Fruit fly (Drosophila melanogaster) whole organism, embryonic: ENCODE results near the gene Pnn.
A peak's percentile ranks its signal among the peaks of the same experiment; 100 is the strongest.

Experiments used
- Bdp1 ChIP-seq: fragments of 200-800 bp; sonication (Bioruptor generic); optimal IDR thresholded peaks from 3 replicates; lab custom pipeline; 2016; ENCODE audit warnings: missing biosample characterization, missing genetic modification characterization
- CG10147 ChIP-seq: fragments of 200-800 bp; sonication (Bioruptor generic); optimal IDR thresholded peaks from 2 replicates; lab custom pipeline; 2019; ENCODE audit warnings: missing biosample characterization, mild to moderate bottlenecking, missing genetic modification characterization, moderate library complexity
- CG10431 ChIP-seq: fragments of 200-800 bp; sonication (Bioruptor generic); optimal IDR thresholded peaks from 3 replicates; lab custom pipeline; 2018; ENCODE audit warnings: missing biosample characterization, mild to moderate bottlenecking, missing genetic modification characterization
- CG11093 ChIP-seq: fragments of 200-800 bp; sonication (Bioruptor generic); IDR thresholded peaks from 3 replicates; pipeline ENCODE4 v1.3.6; 2022; ENCODE audit warnings: missing biosample characterization, missing genetic modification characterization
- CG11398 ChIP-seq: fragments of 200-800 bp; sonication (Bioruptor generic); optimal IDR thresholded peaks from 2 replicates; lab custom pipeline; 2016; ENCODE audit warnings: missing biosample characterization, missing genetic modification characterization
- CG11695 ChIP-seq: fragments of 200-800 bp; sonication (Bioruptor generic); IDR thresholded peaks from 3 replicates; pipeline ENCODE4 v1.3.6; 2022; ENCODE audit warnings: missing biosample characterization, missing genetic modification characterization
- CG12299 ChIP-seq: fragments of 200-800 bp; sonication (Bioruptor generic); optimal IDR thresholded peaks from 2 replicates; lab custom pipeline; 2018; ENCODE audit warnings: missing biosample characterization, mild to moderate bottlenecking, missing genetic modification characterization
- CG12769 ChIP-seq: fragments of 200-800 bp; sonication (Bioruptor generic); optimal IDR thresholded peaks from 2 replicates; lab custom pipeline; 2019; ENCODE audit warnings: missing biosample characterization, mild to moderate bottlenecking, missing genetic modification characterization, moderate library complexity
- CG13123 ChIP-seq: fragments of 200-800 bp; sonication (Bioruptor generic); optimal IDR thresholded peaks from 2 replicates; lab custom pipeline; 2016; ENCODE audit warnings: missing biosample characterization, missing genetic modification characterization
- CG14667 ChIP-seq: fragments of 200-800 bp; sonication (Bioruptor generic); IDR thresholded peaks from 2 replicates; pipeline ENCODE4 v1.3.6; 2022; ENCODE audit warnings: missing biosample characterization, missing genetic modification characterization
- CG16813 ChIP-seq: fragments of 200-800 bp; sonication (Bioruptor generic); IDR thresholded peaks from 3 replicates; pipeline ENCODE4 v1.3.6; 2022; ENCODE audit warnings: missing biosample characterization, missing genetic modification characterization; ENCODE audit not compliant: partially characterized antibody
- CG16863 ChIP-seq: fragments of 200-800 bp; sonication (Bioruptor generic); optimal IDR thresholded peaks from 3 replicates; lab custom pipeline; 2016; ENCODE audit warnings: missing biosample characterization, missing genetic modification characterization
- CG17612 ChIP-seq: fragments of 200-800 bp; sonication (Bioruptor generic); IDR thresholded peaks from 2 replicates; pipeline ENCODE4 v1.3.6; 2022; ENCODE audit warnings: missing biosample characterization, missing genetic modification characterization
- CG1792 ChIP-seq: fragments of 200-800 bp; sonication (Bioruptor generic); optimal IDR thresholded peaks from 2 replicates; lab custom pipeline; 2016; ENCODE audit warnings: missing biosample characterization, missing genetic modification characterization
- CG3163 ChIP-seq: fragments of 200-800 bp; sonication (Bioruptor generic); optimal IDR thresholded peaks from 3 replicates; lab custom pipeline; 2016; ENCODE audit warnings: missing biosample characterization, missing genetic modification characterization
- CG33213 ChIP-seq: fragments of 200-800 bp; sonication (Bioruptor generic); optimal IDR thresholded peaks from 3 replicates; lab custom pipeline; 2016; ENCODE audit warnings: missing biosample characterization, missing genetic modification characterization
- CG34224 ChIP-seq: fragments of 200-800 bp; sonication (Bioruptor generic); IDR thresholded peaks from 3 replicates; pipeline ENCODE4 v1.3.6; 2022; ENCODE audit warnings: missing biosample characterization, missing genetic modification characterization; ENCODE audit not compliant: partially characterized antibody
- CG3726 ChIP-seq: fragments of 200-800 bp; sonication (Bioruptor generic); IDR thresholded peaks from 3 replicates; pipeline ENCODE4, ENCODE4 v1.3.6; 2022; ENCODE audit warnings: missing biosample characterization, missing genetic modification characterization
- CG4617 ChIP-seq: fragments of 200-800 bp; sonication (Bioruptor generic); optimal IDR thresholded peaks from 3 replicates; lab custom pipeline; 2016; ENCODE audit warnings: missing biosample characterization, missing genetic modification characterization, borderline replicate concordance
- CG6175 ChIP-seq: fragments of 200-800 bp; sonication (Bioruptor generic); IDR thresholded peaks from 3 replicates; pipeline ENCODE4 v1.3.6; 2022; ENCODE audit warnings: missing biosample characterization, missing genetic modification characterization
- CG7963 ChIP-seq: fragments of 200-800 bp; sonication (Bioruptor generic); IDR thresholded peaks from 3 replicates; pipeline ENCODE4 v1.3.6; 2022; ENCODE audit warnings: missing biosample characterization, missing genetic modification characterization; ENCODE audit not compliant: partially characterized antibody
- CG8281 ChIP-seq: fragments of 200-800 bp; sonication (Bioruptor generic); optimal IDR thresholded peaks from 2 replicates; lab custom pipeline; 2018; ENCODE audit warnings: missing biosample characterization, mild to moderate bottlenecking, missing genetic modification characterization, moderate library complexity
- CG8359 ChIP-seq: fragments of 200-800 bp; sonication (Bioruptor generic); optimal IDR thresholded peaks from 2 replicates; lab custom pipeline; 2017; ENCODE audit warnings: missing biosample characterization, mild to moderate bottlenecking, missing genetic modification characterization, borderline replicate concordance
- CG8765 ChIP-seq: fragments of 200-800 bp; sonication (Bioruptor generic); IDR thresholded peaks from 2 replicates; pipeline ENCODE4 v1.3.6; 2022; ENCODE audit warnings: missing biosample characterization, missing genetic modification characterization
- CG9817 ChIP-seq: fragments of 200-800 bp; sonication (Bioruptor generic); optimal IDR thresholded peaks from 2 replicates; lab custom pipeline; 2018; ENCODE audit warnings: missing biosample characterization, mild to moderate bottlenecking, missing genetic modification characterization, moderate library complexity
- D ChIP-seq, 2 experiments: fragments of 200-800 bp in 1 of 2; fragments of >200 bp in 1 of 2; sonication (Bioruptor generic) in 1 of 2; optimal IDR thresholded peaks; 2 replicates in 1 of 2; 3 replicates in 1 of 2; lab custom pipeline; 2017; ENCODE audit warnings: mild to moderate bottlenecking in 1 of 2, missing biosample characterization in 1 of 2, missing genetic modification characterization in 1 of 2, missing genetic modification reagents in 1 of 2
- D19A ChIP-seq: fragments of 200-800 bp; optimal IDR thresholded peaks from 3 replicates; lab custom pipeline; 2019; ENCODE audit warnings: missing biosample characterization, mild to moderate bottlenecking, missing genetic modification characterization, moderate library complexity
- E2f1 ChIP-seq: fragments of 200-800 bp; sonication (Bioruptor generic); IDR thresholded peaks from 2 replicates; pipeline ENCODE4 v1.3.6; 2022; ENCODE audit warnings: missing biosample characterization, missing genetic modification characterization
- Fer2 ChIP-seq: fragments of 200-800 bp; sonication (Bioruptor generic); optimal IDR thresholded peaks from 2 replicates; lab custom pipeline; 2018; ENCODE audit warnings: missing biosample characterization, mild to moderate bottlenecking, missing genetic modification characterization, moderate library complexity
- Gug ChIP-seq: fragments of 200-800 bp; sonication (Bioruptor generic); IDR thresholded peaks from 4 replicates; pipeline ENCODE4 v1.3.6; 2022; ENCODE audit warnings: missing biosample characterization, missing genetic modification characterization
- Hand ChIP-seq: fragments of 200-800 bp; sonication (Bioruptor generic); optimal IDR thresholded peaks from 2 replicates; lab custom pipeline; 2017; ENCODE audit warnings: mild to moderate bottlenecking, missing biosample characterization, missing genetic modification reagents, missing genetic modification characterization
- Lpt ChIP-seq: fragments of >200 bp; optimal IDR thresholded peaks from 2 replicates; lab custom pipeline; 2018; ENCODE audit warnings: missing biosample characterization, missing genetic modification characterization
- Meics ChIP-seq: fragments of 200-800 bp; sonication (Bioruptor generic); optimal IDR thresholded peaks from 2 replicates; lab custom pipeline; 2017; ENCODE audit warnings: missing biosample characterization, mild to moderate bottlenecking, missing genetic modification characterization
- Neu2 ChIP-seq: fragments of 200-800 bp; sonication (Bioruptor generic); optimal IDR thresholded peaks from 3 replicates; lab custom pipeline; 2016; ENCODE audit warnings: missing biosample characterization, missing genetic modification characterization, borderline replicate concordance
- Opbp ChIP-seq: fragments of 200-800 bp; sonication (Bioruptor generic); IDR thresholded peaks from 3 replicates; pipeline ENCODE4 v1.3.6; 2022; ENCODE audit warnings: missing biosample characterization, missing genetic modification characterization; ENCODE audit not compliant: partially characterized antibody
- Scr ChIP-seq: fragments of 200-800 bp; sonication (Bioruptor generic); IDR thresholded peaks from 2 replicates; pipeline ENCODE4 v1.3.6; 2022; ENCODE audit warnings: missing biosample characterization, missing genetic modification characterization; ENCODE audit not compliant: partially characterized antibody
- bigmax ChIP-seq: fragments of 200-800 bp; sonication (Bioruptor generic); optimal IDR thresholded peaks from 2 replicates; lab custom pipeline; 2018; ENCODE audit warnings: missing biosample characterization, mild to moderate bottlenecking, missing genetic modification characterization
- br ChIP-seq: fragments of >200 bp; optimal IDR thresholded peaks from 2 replicates; lab custom pipeline; 2017
- chinmo ChIP-seq: fragments of 200-800 bp; sonication (Bioruptor generic); IDR thresholded peaks from 4 replicates; pipeline ENCODE4 v1.3.6; 2022; ENCODE audit warnings: missing biosample characterization, missing genetic modification characterization; ENCODE audit not compliant: partially characterized antibody
- disco-r ChIP-seq: fragments of 200-800 bp; sonication (Bioruptor generic); optimal IDR thresholded peaks from 2 replicates; lab custom pipeline; 2016; ENCODE audit warnings: missing biosample characterization, missing genetic modification characterization
- dmrt11E ChIP-seq: fragments of 200-800 bp; sonication (Bioruptor generic); optimal IDR thresholded peaks from 3 replicates; lab custom pipeline; 2018; ENCODE audit warnings: missing biosample characterization, mild to moderate bottlenecking, missing genetic modification characterization, moderate library complexity
- fd96Cb ChIP-seq: fragments of 200-800 bp; sonication (Bioruptor generic); optimal IDR thresholded peaks from 2 replicates; lab custom pipeline; 2018; ENCODE audit warnings: missing biosample characterization, mild to moderate bottlenecking, missing genetic modification characterization, moderate library complexity
- grau ChIP-seq: fragments of 200-800 bp; optimal IDR thresholded peaks from 3 replicates; lab custom pipeline; 2019; ENCODE audit warnings: missing biosample characterization, mild to moderate bottlenecking, missing genetic modification characterization, moderate library complexity
- ranshi ChIP-seq: fragments of 200-800 bp; sonication (Bioruptor generic); IDR thresholded peaks from 2 replicates; pipeline ENCODE4 v1.3.6; 2022; ENCODE audit warnings: missing biosample characterization, missing genetic modification characterization
- ttk ChIP-seq: fragments of 200-800 bp; sonication (Bioruptor generic); IDR thresholded peaks from 2 replicates; pipeline ENCODE4 v2.1.2; 2022; ENCODE audit warnings: missing biosample characterization, missing genetic modification characterization
- tup ChIP-seq: fragments of 200-800 bp; sonication (Bioruptor generic); optimal IDR thresholded peaks from 2 replicates; lab custom pipeline; 2016; ENCODE audit warnings: missing biosample characterization, mild to moderate bottlenecking, missing genetic modification characterization, moderate library complexity
- usp ChIP-seq: fragments of >200 bp; optimal IDR thresholded peaks from 2 replicates; lab custom pipeline; 2017; ENCODE audit warnings: missing biosample characterization, missing genetic modification characterization
- vnd ChIP-seq: fragments of 200-800 bp; sonication (Bioruptor generic); IDR thresholded peaks from 3 replicates; pipeline ENCODE4 v1.3.6; 2022; ENCODE audit warnings: missing biosample characterization, missing genetic modification characterization; ENCODE audit not compliant: partially characterized antibody
- wdn ChIP-seq: fragments of 200-800 bp; sonication (Bioruptor generic); IDR thresholded peaks from 2 replicates; pipeline ENCODE4 v1.3.6; 2022; ENCODE audit warnings: missing biosample characterization, missing genetic modification characterization
- zen2 ChIP-seq: fragments of 200-800 bp; sonication (Bioruptor generic); IDR thresholded peaks from 3 replicates; pipeline ENCODE4 v1.3.6; 2022; ENCODE audit warnings: missing biosample characterization, missing genetic modification characterization; ENCODE audit not compliant: partially characterized antibody

Pnn gene

DNA sequence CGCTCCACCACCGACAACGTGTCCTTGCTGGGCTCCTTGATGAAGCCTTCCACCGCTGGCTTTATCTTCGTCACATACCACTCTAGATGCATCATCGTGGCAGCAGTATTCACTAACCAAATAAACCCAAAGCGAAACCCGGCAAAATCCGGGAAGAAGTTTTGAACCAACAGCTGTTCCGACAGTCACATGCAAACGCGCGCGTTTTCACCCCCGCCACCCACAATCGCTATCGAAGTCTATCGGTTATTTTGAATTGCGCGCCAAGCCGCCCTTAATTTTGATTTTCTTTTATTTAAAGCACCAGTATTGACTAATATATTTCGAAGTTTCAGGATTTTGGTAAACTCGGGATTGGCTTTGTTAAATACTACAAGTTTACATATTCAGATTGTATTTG is 13.8 kb downstream of the Pnn start, which contains the start of gene Tti1 (continued):
- no peak for TF ChIP-seq usp (GFP tag; lab: Kevin White, UChicago)
- TF ChIP-seq Fer2 (tag; lab: Kevin White, UChicago): no peak
- no peak for TF ChIP-seq Gug
- TF ChIP-seq grau (tag; lab: Kevin White, UChicago): no peak
- no peak for TF ChIP-seq Lpt (GFP tag; lab: Kevin White, UChicago)
- TF ChIP-seq CG34224 (GFP tag; lab: Robert Waterston, UW): peak; percentile 56; the same call in 2 of the 3 replicates
- 0 out of 3 replicates have a peak, but pooled peaks have one; percentile 48 for TF ChIP-seq CG7963
- peak; percentile 42; the same call in 1 of the 2 replicates for TF ChIP-seq Scr (GFP tag; lab: Robert Waterston, UW)
- no peak for TF ChIP-seq wdn (GFP tag; lab: Robert Waterston, UW)
- TF ChIP-seq Bdp1 (GFP tag; lab: Kevin White, UChicago): no peak
- no peak for TF ChIP-seq CG9817 (tag; lab: Kevin White, UChicago)
- no peak for TF ChIP-seq E2f1
- peak; percentile 52; the same call in 1 of the 3 replicates for TF ChIP-seq Opbp
- TF ChIP-seq CG6175 (GFP tag; lab: Robert Waterston, UW): no peak
- no peak for TF ChIP-seq CG13123 (GFP tag; lab: Kevin White, UChicago)
- TF ChIP-seq CG16863 (GFP tag; lab: Kevin White, UChicago): no peak
- no peak for TF ChIP-seq CG10431
- TF ChIP-seq CG11398 (GFP tag; lab: Kevin White, UChicago): no peak
- no peak for TF ChIP-seq CG3726 (GFP tag; lab: Robert Waterston, UW)
- TF ChIP-seq Meics (GFP tag; lab: Kevin White, UChicago): no peak
- no peak for TF ChIP-seq D (optimal IDR thresholded peaks at IDR 0.05; lab: Kevin White, UChicago)
- TF ChIP-seq D (GFP tag; optimal IDR thresholded peaks at IDR 0.05; lab: Kevin White, UChicago): no peak

dm6 chr3R:9756187-9756586 is 15.5 kb downstream of the Pnn start, which contains the start of the genes Alg12 and Rpt3R:
Gene Alg12 (plus strand): TSS chr3R:9756491.
Gene Rpt3R (minus strand): TSS chr3R:9756510.
- TF ChIP-seq CG8359 (no peak), vnd (GFP tag; lab: Robert Waterston, UW) (0 out of 3 replicates have a peak, but pooled peaks have one; percentile 28), CG3163 (GFP tag; lab: Kevin White, UChicago) (no peak), CG33213 (no peak), Neu2 (no peak), CG8765 (GFP tag; lab: Robert Waterston, UW) (no peak), CG11093 (GFP tag; lab: Robert Waterston, UW) (no peak), dmrt11E (tag; lab: Kevin White, UChicago) (no peak), CG12299 (no peak), bigmax (no peak), fd96Cb (tag; lab: Kevin White, UChicago) (no peak), ranshi (GFP tag; lab: Robert Waterston, UW) (no peak), CG1792 (GFP tag; lab: Kevin White, UChicago) (no peak), CG14667 (GFP tag; lab: Robert Waterston, UW) (no peak), CG8281 (no peak), tup (no peak), Hand (GFP tag; lab: Kevin White, UChicago) (no peak), zen2 (peak; percentile 8; the same call in 1 of the 3 replicates), CG17612 (GFP tag; lab: Robert Waterston, UW) (no peak), CG11695 (GFP tag; lab: Robert Waterston, UW) (no peak), CG16813 (peak; percentile 48; the same call in 2 of the 3 replicates), Meics (GFP tag; lab: Kevin White, UChicago) (no peak), br (lab: Kevin White, UChicago) (no peak), CG4617 (GFP tag; lab: Kevin White, UChicago) (no peak), CG10147 (no peak), chinmo (GFP tag; lab: Robert Waterston, UW) (no peak), CG12769 (tag; lab: Kevin White, UChicago) (no peak), grau (tag; lab: Kevin White, UChicago) (no peak), disco-r (GFP tag; lab: Kevin White, UChicago) (no peak), ttk (GFP tag; lab: Robert Waterston, UW) (no peak), D19A (tag; lab: Kevin White, UChicago) (no peak)
